Worm (Caenorhabditis elegans) whole organism, mixed stage, embryonic: Measurements from ENCODE around the gene Y59H11AR.4.

Experiments
- M03D4.4 ChIP-seq: sonication (generic microtip); optimal IDR thresholded peaks from 2 replicates; lab custom pipeline; 2017; ENCODE audit warnings: mild to moderate bottlenecking, missing genetic modification characterization, missing compliant biosample characterization
- bed-3 ChIP-seq: fragments of 200-800 bp; sonication (Bioruptor generic); optimal IDR thresholded peaks from 3 replicates; lab custom pipeline; 2018; ENCODE audit warnings: mild to moderate bottlenecking, missing genetic modification characterization, moderate library complexity, missing compliant biosample characterization
- blmp-1 ChIP-seq: fragments of 150-350 bp; optimal IDR thresholded peaks from 2 replicates; lab custom pipeline; 2014; ENCODE audit warnings: missing biosample characterization, missing genetic modification characterization
- ceh-39 ChIP-seq: fragments of 150-350 bp; optimal IDR thresholded peaks from 2 replicates; lab custom pipeline; 2014; ENCODE audit warnings: missing biosample characterization, missing genetic modification characterization
- ceh-83 ChIP-seq: fragments of 200-800 bp; sonication (Bioruptor generic); optimal IDR thresholded peaks from 2 replicates; lab custom pipeline; 2018; ENCODE audit warnings: mild to moderate bottlenecking, missing genetic modification characterization, missing compliant biosample characterization
- ces-1 ChIP-seq: fragments of 150-350 bp; optimal IDR thresholded peaks from 2 replicates; lab custom pipeline; 2014; ENCODE audit warnings: missing biosample characterization, missing genetic modification reagents, missing genetic modification characterization
- cnd-1 ChIP-seq: fragments of 200-800 bp; sonication (Bioruptor generic); optimal IDR thresholded peaks from 2 replicates; lab custom pipeline; 2018; ENCODE audit warnings: mild to moderate bottlenecking, missing genetic modification characterization, missing compliant biosample characterization
- drap-1 ChIP-seq: fragments of 200-800 bp; sonication (Bioruptor generic); optimal IDR thresholded peaks from 3 replicates; lab custom pipeline; 2018; ENCODE audit warnings: mild to moderate bottlenecking, missing genetic modification characterization, missing compliant biosample characterization
- elt-1 ChIP-seq: sonication (generic microtip); optimal IDR thresholded peaks from 2 replicates; lab custom pipeline; 2017; ENCODE audit warnings: missing genetic modification characterization, mild to moderate bottlenecking, missing compliant biosample characterization, antibody characterized with exemption, moderate library complexity, borderline replicate concordance; ENCODE audit not compliant: insufficient read depth
- flh-1 ChIP-seq: fragments of 200-800 bp; sonication (Bioruptor generic); optimal IDR thresholded peaks from 2 replicates; lab custom pipeline; 2018; ENCODE audit warnings: mild to moderate bottlenecking, missing genetic modification characterization, moderate library complexity, missing compliant biosample characterization
- ham-2 ChIP-seq: fragments of 200-800 bp; sonication (Bioruptor generic); optimal IDR thresholded peaks from 2 replicates; lab custom pipeline; 2018; ENCODE audit warnings: mild to moderate bottlenecking, missing genetic modification characterization, missing compliant biosample characterization
- hlh-1 ChIP-seq: fragments of 150-350 bp; optimal IDR thresholded peaks from 2 replicates; lab custom pipeline; 2014; ENCODE audit warnings: missing biosample characterization, missing genetic modification reagents, missing genetic modification characterization
- lin-13 ChIP-seq: fragments of 150-350 bp; optimal IDR thresholded peaks from 2 replicates; lab custom pipeline; 2014; ENCODE audit warnings: missing biosample characterization, missing genetic modification characterization
- lin-32 ChIP-seq: fragments of 200-800 bp; sonication (Bioruptor generic); optimal IDR thresholded peaks from 2 replicates; lab custom pipeline; 2018; ENCODE audit warnings: mild to moderate bottlenecking, missing genetic modification characterization, missing compliant biosample characterization
- lsy-2 ChIP-seq: fragments of 150-350 bp; optimal IDR thresholded peaks from 2 replicates; lab custom pipeline; 2014; ENCODE audit warnings: missing biosample characterization, missing genetic modification characterization
- mab-5 ChIP-seq: fragments of 150-350 bp; optimal IDR thresholded peaks from 2 replicates; lab custom pipeline; 2014; ENCODE audit warnings: missing biosample characterization, missing genetic modification characterization
- mls-2 ChIP-seq: sonication (generic microtip); optimal IDR thresholded peaks from 2 replicates; lab custom pipeline; 2016; ENCODE audit warnings: mild to moderate bottlenecking, missing genetic modification characterization, moderate library complexity, missing compliant biosample characterization
- nhr-12 ChIP-seq: fragments of 150-350 bp; optimal IDR thresholded peaks from 2 replicates; lab custom pipeline; 2014; ENCODE audit warnings: missing biosample characterization, missing genetic modification characterization
- nhr-2 ChIP-seq: fragments of 150-350 bp; optimal IDR thresholded peaks from 2 replicates; lab custom pipeline; 2014; ENCODE audit warnings: missing biosample characterization, missing genetic modification characterization
- nhr-237 ChIP-seq: fragments of 150-350 bp; optimal IDR thresholded peaks from 2 replicates; lab custom pipeline; 2014; ENCODE audit warnings: missing biosample characterization, missing genetic modification characterization
- nhr-28 ChIP-seq: fragments of 150-350 bp; optimal IDR thresholded peaks from 2 replicates; lab custom pipeline; 2014; ENCODE audit warnings: missing biosample characterization, missing genetic modification characterization
- nhr-76 ChIP-seq: sonication (generic microtip); optimal IDR thresholded peaks from 2 replicates; lab custom pipeline; 2017; ENCODE audit warnings: missing biosample characterization, missing genetic modification characterization
- pha-4 ChIP-seq: fragments of 150-350 bp; optimal IDR thresholded peaks from 2 replicates; lab custom pipeline; 2018; ENCODE audit warnings: missing biosample characterization, missing genetic modification reagents, missing genetic modification characterization
- sem-2 ChIP-seq: fragments of 200-800 bp; sonication (Bioruptor generic); optimal IDR thresholded peaks from 2 replicates; lab custom pipeline; 2018; ENCODE audit warnings: mild to moderate bottlenecking, missing genetic modification characterization, missing compliant biosample characterization
- snpc-4 ChIP-seq: fragments of 150-350 bp; optimal IDR thresholded peaks from 2 replicates; lab custom pipeline; 2014; ENCODE audit warnings: missing biosample characterization, missing genetic modification characterization
- sptf-1 ChIP-seq: sonication (generic microtip); optimal IDR thresholded peaks from 2 replicates; lab custom pipeline; 2017; ENCODE audit warnings: mild to moderate bottlenecking, missing genetic modification characterization, moderate library complexity, missing compliant biosample characterization
- tbx-8 ChIP-seq: fragments of 200-800 bp; sonication (Bioruptor generic); optimal IDR thresholded peaks from 2 replicates; lab custom pipeline; 2018; ENCODE audit warnings: mild to moderate bottlenecking, missing genetic modification characterization, moderate library complexity, missing compliant biosample characterization
- unc-120 ChIP-seq: sonication (generic microtip); optimal IDR thresholded peaks from 2 replicates; lab custom pipeline; 2017; ENCODE audit warnings: missing genetic modification characterization, missing compliant biosample characterization; ENCODE audit not compliant: poor library complexity, severe bottlenecking
- unc-39 ChIP-seq: fragments of 150-350 bp; optimal IDR thresholded peaks from 2 replicates; lab custom pipeline; 2014; ENCODE audit warnings: missing biosample characterization, missing genetic modification characterization
- unc-62 ChIP-seq: fragments of 150-350 bp; optimal IDR thresholded peaks from 2 replicates; lab custom pipeline; 2014; ENCODE audit warnings: missing biosample characterization, missing genetic modification reagents, missing genetic modification characterization
- zip-8 ChIP-seq: fragments of 150-350 bp; optimal IDR thresholded peaks from 2 replicates; lab custom pipeline; 2014; ENCODE audit warnings: missing biosample characterization, missing genetic modification characterization
- ztf-11 ChIP-seq: fragments of 150-350 bp; optimal IDR thresholded peaks from 2 replicates; lab custom pipeline; 2014; ENCODE audit warnings: missing biosample characterization, missing genetic modification characterization

Gene Y59H11AR.4

DNA sequence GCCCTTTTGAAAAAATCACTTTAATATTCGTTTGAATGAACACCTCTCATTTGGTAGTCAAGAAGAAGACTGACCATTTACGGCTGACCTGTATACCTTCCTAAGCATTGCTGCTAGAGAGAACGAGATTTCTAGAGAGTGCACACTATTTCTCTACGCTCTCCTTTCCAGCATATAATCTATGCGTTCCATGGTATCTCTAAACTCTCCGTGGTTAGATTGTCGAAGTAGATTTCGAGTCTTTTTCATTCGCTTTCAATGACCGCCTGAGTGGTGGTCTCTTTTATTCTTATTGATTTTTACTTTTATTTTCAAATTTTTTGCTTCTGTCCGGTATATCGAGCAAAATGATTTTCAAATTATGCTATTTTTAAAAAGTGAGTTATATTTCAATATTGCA lies 3.1 kb downstream of the Y59H11AR.4 start:
- TF ChIP-seq sptf-1 (tag; lab: Kevin White, UChicago) (no peak), ceh-83 (GFP tag; lab: Kevin White, UChicago) (no peak), unc-120 (tag; lab: Kevin White, UChicago) (peak; percentile 49), ceh-39 (tag; lab: Kevin White, UChicago) (no peak), zip-8 (no peak), snpc-4 (tag; lab: Kevin White, UChicago) (no peak), ces-1 (GFP tag; lab: Kevin White, UChicago) (peak; percentile 59), nhr-237 (peak; percentile 3), nhr-2 (tag; lab: Kevin White, UChicago) (peak; percentile 3)

DNA sequence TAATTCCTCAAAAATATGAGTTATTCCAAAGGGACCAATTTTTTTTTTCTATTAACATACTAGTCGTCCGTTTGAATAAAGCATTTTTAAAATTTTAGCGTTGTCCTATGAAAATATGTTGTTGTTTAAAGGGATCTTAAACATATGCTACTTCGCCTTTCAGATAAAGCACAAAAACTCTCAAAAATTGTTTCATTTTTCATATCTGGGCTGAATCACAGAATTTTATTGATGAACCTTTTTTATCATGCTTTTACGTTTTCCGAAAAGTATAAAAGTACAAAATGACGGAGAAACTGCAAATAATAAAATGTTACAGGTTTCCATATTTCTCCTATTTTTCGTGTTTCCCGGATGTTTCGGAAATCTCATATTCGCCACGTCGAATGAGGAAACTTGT lies 4.8 kb downstream of the Y59H11AR.4 start, which contains the start of gene clec-181:
TSS of gene clec-181 (plus strand) at position 301 of the 400 bp plus-strand sequence.
- no peak for TF ChIP-seq snpc-4 (tag; lab: Kevin White, UChicago)
- TF ChIP-seq ces-1 (GFP tag; lab: Kevin White, UChicago), result no peak
- TF ChIP-seq lin-13, result no peak
- no peak for TF ChIP-seq unc-120 (tag; lab: Kevin White, UChicago)
- no peak for TF ChIP-seq ceh-39 (tag; lab: Kevin White, UChicago)
- TF ChIP-seq blmp-1 (tag; lab: Kevin White, UChicago), result no peak
- TF ChIP-seq lin-32 (GFP tag; lab: Kevin White, UChicago), result no peak
- TF ChIP-seq nhr-2 (tag; lab: Kevin White, UChicago), result no peak
- TF ChIP-seq pha-4 (tag; lab: Kevin White, UChicago), result no peak
- no peak for TF ChIP-seq nhr-28 (tag; lab: Kevin White, UChicago)
- no peak for TF ChIP-seq mls-2 (tag; lab: Kevin White, UChicago)
- TF ChIP-seq zip-8, result no peak
- no peak for TF ChIP-seq drap-1 (GFP tag; lab: Kevin White, UChicago)
- no peak for TF ChIP-seq lsy-2

DNA sequence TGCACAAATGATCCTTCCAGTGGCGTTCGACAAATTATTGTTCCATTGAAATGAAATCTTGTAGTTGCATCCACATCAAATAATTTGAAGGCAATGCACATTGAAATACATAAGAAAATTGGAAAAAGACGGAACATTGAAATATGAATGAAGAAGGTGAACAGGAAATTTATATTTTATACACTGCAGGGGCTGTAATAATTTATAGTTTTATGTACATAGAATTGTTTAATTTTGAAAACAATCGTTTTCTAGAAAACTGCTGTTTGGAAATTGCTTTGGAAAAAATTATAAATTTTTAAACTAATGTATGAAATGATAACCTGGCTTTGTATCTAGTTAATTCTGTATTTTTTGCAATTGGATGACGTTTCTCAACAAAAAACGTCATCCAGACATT lies 5.2 kb downstream of the Y59H11AR.4 start, which contains the start of gene Y59H11AR.3:
TSS of gene Y59H11AR.3 (minus strand) at position 101 of the 400 bp plus-strand sequence.
- TF ChIP-seq pha-4 (tag; lab: Kevin White, UChicago) (no peak), snpc-4 (tag; lab: Kevin White, UChicago) (no peak), ztf-11 (tag; lab: Kevin White, UChicago) (no peak), mls-2 (tag; lab: Kevin White, UChicago) (no peak), lin-13 (no peak), bed-3 (GFP tag; lab: Kevin White, UChicago) (no peak), drap-1 (GFP tag; lab: Kevin White, UChicago) (no peak), hlh-1 (no peak), M03D4.4 (no peak), zip-8 (no peak), sptf-1 (tag; lab: Kevin White, UChicago) (no peak), tbx-8 (GFP tag; lab: Kevin White, UChicago) (no peak), blmp-1 (tag; lab: Kevin White, UChicago) (no peak), lin-32 (GFP tag; lab: Kevin White, UChicago) (no peak), ceh-39 (tag; lab: Kevin White, UChicago) (no peak)

DNA sequence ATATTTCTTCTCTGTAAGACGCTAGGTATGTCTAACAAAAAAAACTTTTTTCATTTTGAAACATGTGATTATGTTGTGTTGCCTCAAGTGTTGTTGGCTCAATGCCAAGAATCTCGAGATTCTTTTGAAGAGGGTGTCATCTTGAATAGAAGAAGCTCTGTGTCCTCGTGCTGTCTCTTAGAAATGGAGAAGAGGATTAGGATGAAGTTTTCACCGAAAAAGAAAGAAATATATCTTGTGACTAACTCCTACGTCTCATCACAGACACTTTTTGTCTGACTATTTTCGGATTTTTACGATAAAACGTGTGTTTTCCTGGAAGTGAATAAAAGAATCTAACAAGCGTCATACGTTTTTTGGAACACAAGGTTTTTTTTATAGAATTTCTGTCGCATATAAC lies 13.0 kb downstream of the Y59H11AR.4 start:
- TF ChIP-seq lin-32 (GFP tag; lab: Kevin White, UChicago) (no peak), snpc-4 (tag; lab: Kevin White, UChicago) (no peak), pha-4 (tag; lab: Kevin White, UChicago) (no peak), mab-5 (tag; lab: Kevin White, UChicago) (no peak), lin-13 (no peak), flh-1 (GFP tag; lab: Kevin White, UChicago) (no peak), bed-3 (GFP tag; lab: Kevin White, UChicago) (no peak)
- TF ChIP-seq, all 35 proteins: peak for 0

DNA sequence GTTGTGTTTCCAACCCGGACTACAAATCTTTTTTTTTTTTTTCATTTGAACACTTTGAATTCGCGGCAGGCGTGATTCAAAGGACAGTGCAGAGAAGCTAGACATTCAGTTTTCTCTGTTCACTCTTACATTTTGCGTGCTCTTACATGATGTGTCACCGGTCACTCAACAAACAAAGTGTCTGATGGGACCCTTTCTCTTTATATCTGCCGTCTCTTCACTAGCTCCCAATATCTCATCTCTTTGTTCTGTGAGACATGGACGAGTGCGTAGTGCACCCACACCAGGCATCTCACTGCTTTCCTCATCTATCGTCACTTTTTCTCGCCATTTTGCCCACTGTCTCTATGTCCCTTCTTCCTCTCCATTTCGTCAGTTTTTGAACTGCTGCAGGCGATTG lies 13.5 kb downstream of the Y59H11AR.4 start:
- no peak for TF ChIP-seq M03D4.4
- no peak for TF ChIP-seq nhr-12 (tag; lab: Kevin White, UChicago)
- no peak for TF ChIP-seq blmp-1 (tag; lab: Kevin White, UChicago)
- no peak for TF ChIP-seq lin-32 (GFP tag; lab: Kevin White, UChicago)
- no peak for TF ChIP-seq nhr-2 (tag; lab: Kevin White, UChicago)
- no peak for TF ChIP-seq unc-39 (tag; lab: Kevin White, UChicago)
- no peak for TF ChIP-seq mls-2 (tag; lab: Kevin White, UChicago)
- TF ChIP-seq zip-8, result no peak
- TF ChIP-seq lin-13, result no peak
- peak; percentile 8 for TF ChIP-seq hlh-1
- TF ChIP-seq nhr-28 (tag; lab: Kevin White, UChicago), result no peak
- TF ChIP-seq sptf-1 (tag; lab: Kevin White, UChicago), result no peak
- no peak for TF ChIP-seq ceh-39 (tag; lab: Kevin White, UChicago)
- no peak for TF ChIP-seq nhr-76 (tag; lab: Kevin White, UChicago)
- TF ChIP-seq nhr-237, result peak; percentile 26
- no peak for TF ChIP-seq elt-1
- no peak for TF ChIP-seq ztf-11 (tag; lab: Kevin White, UChicago)
- TF ChIP-seq ham-2 (GFP tag; lab: Kevin White, UChicago), result no peak
- peak; percentile 88 for TF ChIP-seq unc-62 (GFP tag; lab: Kevin White, UChicago)
- no peak for TF ChIP-seq drap-1 (GFP tag; lab: Kevin White, UChicago)
- no peak for TF ChIP-seq bed-3 (GFP tag; lab: Kevin White, UChicago)
- TF ChIP-seq ceh-83 (GFP tag; lab: Kevin White, UChicago), result no peak
- TF ChIP-seq mab-5 (tag; lab: Kevin White, UChicago), result no peak
- no peak for TF ChIP-seq sem-2
- TF ChIP-seq lsy-2, result no peak
- no peak for TF ChIP-seq cnd-1 (tag; lab: Kevin White, UChicago)
- no peak for TF ChIP-seq ces-1 (GFP tag; lab: Kevin White, UChicago)
- peak; percentile 44 for TF ChIP-seq unc-120 (tag; lab: Kevin White, UChicago)
- TF ChIP-seq flh-1 (GFP tag; lab: Kevin White, UChicago), result no peak
- TF ChIP-seq tbx-8 (GFP tag; lab: Kevin White, UChicago), result no peak
- TF ChIP-seq snpc-4 (tag; lab: Kevin White, UChicago), result no peak
